Fruit fly (Drosophila melanogaster): Measurements from ENCODE around the gene Miro.

Miro gene

DNA sequence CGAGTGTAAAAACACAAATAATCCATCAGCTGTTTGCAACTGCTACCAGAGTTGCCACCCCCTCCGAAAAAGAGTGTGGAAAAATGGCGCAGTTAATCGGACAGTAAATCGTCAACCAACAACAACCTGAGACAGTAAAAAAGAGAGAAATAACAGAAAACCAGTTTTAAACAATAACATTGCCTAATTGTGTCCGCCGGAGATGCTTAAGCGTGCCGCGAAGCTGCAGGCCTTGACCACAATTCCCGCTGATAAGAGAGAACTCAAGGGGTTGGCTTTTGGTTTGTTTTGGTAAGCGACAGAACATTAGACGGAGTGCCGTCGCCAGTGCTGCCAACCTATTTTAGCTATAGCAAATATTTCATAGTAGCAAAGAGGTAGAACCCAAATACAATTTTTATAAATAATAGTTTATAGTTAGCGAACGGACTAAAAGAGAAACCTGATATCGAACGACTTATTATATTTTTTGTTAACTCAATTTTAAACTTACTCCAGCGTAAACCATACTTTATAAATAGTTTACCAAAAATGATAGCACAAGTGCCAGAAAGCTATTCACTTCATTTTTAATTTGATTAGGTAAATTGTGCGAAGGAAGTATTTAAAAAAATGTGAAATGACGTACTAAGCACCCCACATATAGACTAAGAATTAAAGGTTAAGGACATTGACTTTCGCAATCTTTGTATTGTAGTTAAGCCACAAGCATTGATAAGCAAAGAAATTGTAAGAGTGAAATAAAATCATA is 12.2 kb upstream of the Miro start, which contains the start of the genes Atg6 and Pisd (continued):
- TF ChIP-seq ci (GFP tag; IDR thresholded peaks at IDR 0.05) = no peak
- no peak for TF ChIP-seq NK7.1 (GFP tag; optimal IDR thresholded peaks at IDR 0.05)
- peak; percentile 20; the same call in 1 of the 2 replicates for TF ChIP-seq CG2129 (GFP tag; IDR thresholded peaks at IDR 0.05; ENCODE audit: partially characterized antibody)
- peak; percentile 64 for TF ChIP-seq Rfx (GFP tag; IDR thresholded peaks at IDR 0.05)
- no peak for TF ChIP-seq salm (tag; optimal IDR thresholded peaks at IDR 0.05)
- TF ChIP-seq CG6813 (GFP tag; optimal IDR thresholded peaks at IDR 0.05) = no peak
- peak; percentile 75 for TF ChIP-seq CG12769 (tag; optimal IDR thresholded peaks at IDR 0.05)
- peak; percentile 50; the same call in 2 of the 3 replicates for TF ChIP-seq CG34224 (GFP tag; IDR thresholded peaks at IDR 0.05; ENCODE audit: partially characterized antibody)
- TF ChIP-seq CG14667 (GFP tag; IDR thresholded peaks at IDR 0.05) = no peak
- TF ChIP-seq ATbp (GFP tag; optimal IDR thresholded peaks at IDR 0.05) = no peak
- TF ChIP-seq crp (GFP tag; optimal IDR thresholded peaks at IDR 0.05) = peak; percentile 46 to 94
- no peak for TF ChIP-seq CG17912 (GFP tag; optimal IDR thresholded peaks at IDR 0.05)
- TF ChIP-seq CG4404 (GFP tag; IDR thresholded peaks at IDR 0.05) = no peak
- no peak for TF ChIP-seq Hsf (GFP tag; optimal IDR thresholded peaks at IDR 0.05)
- TF ChIP-seq Lpt (GFP tag; optimal IDR thresholded peaks at IDR 0.05) = no peak
- TF ChIP-seq unpg (GFP tag; optimal IDR thresholded peaks at IDR 0.05) = peak; percentile 4
- TF ChIP-seq CG8478 (optimal IDR thresholded peaks at IDR 0.05) = no peak
- TF ChIP-seq unc-4 (GFP tag; IDR thresholded peaks at IDR 0.05; ENCODE audit: partially characterized antibody) = peak; percentile 40; the same call in 1 of the 2 replicates
- peak; percentile 99 for TF ChIP-seq abd-A (tag; optimal IDR thresholded peaks at IDR 0.05)
- no peak for TF ChIP-seq stc (GFP tag; IDR thresholded peaks at IDR 0.05)
- no peak for TF ChIP-seq Hey (tag; optimal IDR thresholded peaks at IDR 0.05)
- no peak for TF ChIP-seq zfh1 (GFP tag; IDR thresholded peaks at IDR 0.05)
- no peak for TF ChIP-seq dati (GFP tag; IDR thresholded peaks at IDR 0.05)
- TF ChIP-seq Dip2 (GFP tag; IDR thresholded peaks at IDR 0.05) = no peak
- TF ChIP-seq CG8089 (GFP tag; optimal IDR thresholded peaks at IDR 0.05) = no peak
- no peak for TF ChIP-seq bab2 (GFP tag; optimal IDR thresholded peaks at IDR 0.05)
- TF ChIP-seq CG4730 (GFP tag; IDR thresholded peaks at IDR 0.05) = no peak
- no peak for TF ChIP-seq pita (GFP tag; optimal IDR thresholded peaks at IDR 0.05)
- TF ChIP-seq CHES-1-like (GFP tag; optimal IDR thresholded peaks at IDR 0.05) = peak; percentile 21
- peak; percentile 6 for TF ChIP-seq mam (GFP tag; optimal IDR thresholded peaks at IDR 0.05)
- no peak for TF ChIP-seq Awh (GFP tag; IDR thresholded peaks at IDR 0.05)
- TF ChIP-seq mld (GFP tag; IDR thresholded peaks at IDR 0.05; ENCODE audit: partially characterized antibody) = no peak
- no peak for TF ChIP-seq CG15073 (GFP tag; optimal IDR thresholded peaks at IDR 0.05)
- peak; percentile 30 for TF ChIP-seq CG7987 (GFP tag; optimal IDR thresholded peaks at IDR 0.05)
- no peak for TF ChIP-seq Atf-2 (GFP tag; optimal IDR thresholded peaks at IDR 0.05)
- no peak for TF ChIP-seq CG30431 (GFP tag; optimal IDR thresholded peaks at IDR 0.05)
- TF ChIP-seq CG13424 (tag; optimal IDR thresholded peaks at IDR 0.05) = peak; percentile 28
- TF ChIP-seq CG9876 (GFP tag; optimal IDR thresholded peaks at IDR 0.05) = no peak
- TF ChIP-seq CG7786 (GFP tag; optimal IDR thresholded peaks at IDR 0.05) = no peak
- TF ChIP-seq CG10209 (GFP tag; optimal IDR thresholded peaks at IDR 0.05) = no peak
- TF ChIP-seq nau (GFP tag; optimal IDR thresholded peaks at IDR 0.05) = no peak
- TF ChIP-seq CG15011 (GFP tag; optimal IDR thresholded peaks at IDR 0.05) = no peak
- no peak for TF ChIP-seq gcm2 (GFP tag; optimal IDR thresholded peaks at IDR 0.05)
- no peak for TF ChIP-seq CG11247 (GFP tag; IDR thresholded peaks at IDR 0.05)
- TF ChIP-seq CG9727 (GFP tag; optimal IDR thresholded peaks at IDR 0.05) = no peak
- TF ChIP-seq CG9817 (tag; optimal IDR thresholded peaks at IDR 0.05) = peak; percentile 22
- TF ChIP-seq zen2 (GFP tag; IDR thresholded peaks at IDR 0.05; ENCODE audit: partially characterized antibody) = no peak
- no peak for TF ChIP-seq chif (GFP tag; optimal IDR thresholded peaks at IDR 0.05)
- TF ChIP-seq CG14710 (tag; optimal IDR thresholded peaks at IDR 0.05) = peak; percentile 48
- TF ChIP-seq ac (GFP tag; optimal IDR thresholded peaks at IDR 0.05) = no peak

Data from whole organism, embryonic.